Worm (Caenorhabditis elegans): ENCODE data around the gene F47G9.6.

DNA sequence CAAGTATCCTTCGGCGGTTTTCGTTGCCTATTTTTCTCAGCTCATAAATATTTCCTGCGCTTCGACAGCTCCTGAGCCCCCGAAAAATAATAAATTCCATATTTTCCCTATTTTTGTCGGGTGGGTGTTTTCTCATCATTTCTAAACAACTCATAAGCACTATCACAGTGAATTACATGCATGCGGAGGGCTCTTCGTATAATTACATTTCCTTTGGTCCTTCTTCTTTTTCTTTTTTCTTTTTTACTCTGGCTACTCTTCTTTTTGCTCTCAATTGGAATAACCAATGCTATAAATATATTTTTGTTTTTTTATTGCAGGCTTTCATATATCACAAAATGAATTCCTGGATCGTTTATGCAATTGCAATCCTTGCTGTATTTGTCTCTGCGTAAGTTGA is 12.7 kb downstream of the F47G9.6 start, which contains the start of gene T02E9.5:
- TF ChIP-seq hlh-26 (GFP tag; conservative IDR thresholded peaks at IDR 0.05) (no peak), ztf-25 (GFP tag; IDR thresholded peaks at IDR 0.05) (no peak), ZK185.1 (tag; optimal IDR thresholded peaks at IDR 0.05; ENCODE audit: poor library complexity, severe bottlenecking) (no peak), cebp-1 (GFP tag; IDR thresholded peaks at IDR 0.05) (no peak), cebp-1 (tag; optimal IDR thresholded peaks at IDR 0.05) (no peak), zfh-2 (GFP tag; conservative IDR thresholded peaks at IDR 0.05) (no peak), dpl-1 (GFP tag; optimal IDR thresholded peaks at IDR 0.05) (no peak), unc-62 (GFP tag; optimal IDR thresholded peaks at IDR 0.05) (no peak), dox-1 (GFP tag; IDR thresholded peaks at IDR 0.05) (no peak)

Measured in whole organism, young adult.